Worm (Caenorhabditis elegans) whole organism, L2 larva: ENCODE measurements around the gene C01G10.4.

ENCODE experiments used
- C34F6.9 ChIP-seq: fragments of 150-350 bp; optimal IDR thresholded peaks from 2 replicates; lab custom pipeline; 2014; ENCODE audit warnings: missing biosample characterization, missing genetic modification characterization
- R02D3.7 ChIP-seq: fragments of 150-350 bp; optimal IDR thresholded peaks from 2 replicates; lab custom pipeline; 2014; ENCODE audit warnings: missing biosample characterization, missing genetic modification characterization
- ZK546.5 ChIP-seq: sonication (generic microtip); optimal IDR thresholded peaks from 2 replicates; lab custom pipeline; 2017; ENCODE audit warnings: missing biosample characterization, missing genetic modification characterization
- alr-1 ChIP-seq: fragments of 150-350 bp; optimal IDR thresholded peaks from 2 replicates; lab custom pipeline; 2014; ENCODE audit warnings: missing biosample characterization, missing genetic modification characterization
- ama-1 ChIP-seq: fragments of 150-350 bp; optimal IDR thresholded peaks from 2 replicates; lab custom pipeline; 2018; ENCODE audit warnings: inconsistent platforms
- blmp-1 ChIP-seq: sonication (generic microtip); optimal IDR thresholded peaks from 2 replicates; lab custom pipeline; 2017; ENCODE audit warnings: missing genetic modification characterization, mild to moderate bottlenecking, missing compliant biosample characterization, antibody characterized with exemption, moderate library complexity; ENCODE audit not compliant: insufficient read depth
- ceh-82 ChIP-seq: fragments of 150-350 bp; optimal IDR thresholded peaks from 2 replicates; lab custom pipeline; 2014; ENCODE audit warnings: missing biosample characterization, missing genetic modification characterization
- crh-2 ChIP-seq: sonication (generic microtip); optimal IDR thresholded peaks from 2 replicates; lab custom pipeline; 2017; ENCODE audit warnings: missing biosample characterization, missing genetic modification characterization
- dmd-4 ChIP-seq: sonication (generic microtip); optimal IDR thresholded peaks from 2 replicates; lab custom pipeline; 2017; ENCODE audit warnings: missing biosample characterization, missing genetic modification characterization
- egl-27 ChIP-seq: sonication (generic microtip); optimal IDR thresholded peaks from 3 replicates; lab custom pipeline; 2017; ENCODE audit warnings: missing biosample characterization, missing genetic modification reagents, missing genetic modification characterization
- elt-1 ChIP-seq: fragments of 150-350 bp; optimal IDR thresholded peaks from 2 replicates; lab custom pipeline; 2014; ENCODE audit warnings: missing biosample characterization, missing genetic modification characterization
- elt-3 ChIP-seq: sonication (generic microtip); optimal IDR thresholded peaks from 2 replicates; lab custom pipeline; 2017; ENCODE audit warnings: missing biosample characterization, missing genetic modification characterization
- fos-1 ChIP-seq: fragments of 150-350 bp; optimal IDR thresholded peaks from 2 replicates; lab custom pipeline; 2014; ENCODE audit warnings: missing biosample characterization, missing genetic modification characterization
- gmeb-1 ChIP-seq: fragments of 150-350 bp; optimal IDR thresholded peaks from 2 replicates; lab custom pipeline; 2014; ENCODE audit warnings: missing biosample characterization, missing genetic modification characterization
- lin-11 ChIP-seq: fragments of 150-350 bp; sonication (generic microtip); optimal IDR thresholded peaks from 2 replicates; lab custom pipeline; 2014; ENCODE audit warnings: missing biosample characterization, missing genetic modification characterization, inconsistent platforms, mixed read lengths
- lin-13 ChIP-seq: fragments of 150-350 bp; optimal IDR thresholded peaks from 2 replicates; lab custom pipeline; 2014; ENCODE audit warnings: missing biosample characterization, missing genetic modification reagents, missing genetic modification characterization
- lin-39 ChIP-seq: fragments of 150-350 bp; optimal IDR thresholded peaks from 2 replicates; lab custom pipeline; 2014; ENCODE audit warnings: missing biosample characterization, missing genetic modification reagents, missing genetic modification characterization
- mdl-1 ChIP-seq, 2 experiments: fragments of 150-350 bp in 1 of 2; sonication (generic microtip) in 1 of 2; optimal IDR thresholded peaks; 2 replicates each; lab custom pipeline; 2017; ENCODE audit warnings: missing biosample characterization in 2 of 2, missing genetic modification characterization in 2 of 2
- nhr-10 ChIP-seq: sonication (generic microtip); optimal IDR thresholded peaks from 2 replicates; lab custom pipeline; 2017; ENCODE audit warnings: missing biosample characterization, missing genetic modification characterization
- nhr-11 ChIP-seq: fragments of 150-350 bp; optimal IDR thresholded peaks from 2 replicates; lab custom pipeline; 2014; ENCODE audit warnings: missing biosample characterization, missing genetic modification characterization
- nhr-129 ChIP-seq: fragments of 150-350 bp; optimal IDR thresholded peaks from 2 replicates; lab custom pipeline; 2014; ENCODE audit warnings: missing biosample characterization, missing genetic modification characterization
- nhr-23 ChIP-seq: fragments of 150-350 bp; optimal IDR thresholded peaks from 2 replicates; lab custom pipeline; 2014; ENCODE audit warnings: missing biosample characterization, missing genetic modification reagents, missing genetic modification characterization
- nhr-25 ChIP-seq: fragments of 150-350 bp; sonication (generic microtip); optimal IDR thresholded peaks from 3 replicates; lab custom pipeline; 2014; ENCODE audit warnings: missing biosample characterization, missing genetic modification characterization
- nhr-6 ChIP-seq: fragments of 150-350 bp; optimal IDR thresholded peaks from 2 replicates; lab custom pipeline; 2014; ENCODE audit warnings: missing biosample characterization, missing genetic modification characterization
- nhr-77 ChIP-seq: fragments of 150-350 bp; optimal IDR thresholded peaks from 2 replicates; lab custom pipeline; 2014; ENCODE audit warnings: missing biosample characterization, missing genetic modification characterization
- peb-1 ChIP-seq: fragments of 150-350 bp; optimal IDR thresholded peaks from 2 replicates; lab custom pipeline; 2014; ENCODE audit warnings: missing biosample characterization, missing genetic modification characterization
- sem-4 ChIP-seq: fragments of 150-350 bp; optimal IDR thresholded peaks from 2 replicates; lab custom pipeline; 2014; ENCODE audit warnings: missing biosample characterization, missing genetic modification reagents, missing genetic modification characterization
- skn-1 ChIP-seq: sonication (generic microtip); optimal IDR thresholded peaks from 2 replicates; lab custom pipeline; 2017; ENCODE audit warnings: missing biosample characterization, missing genetic modification characterization
- sma-3 ChIP-seq: sonication (generic microtip); optimal IDR thresholded peaks from 2 replicates; lab custom pipeline; 2016; ENCODE audit warnings: missing genetic modification reagents, missing genetic modification characterization, missing compliant biosample characterization
- snpc-4 ChIP-seq: fragments of 150-350 bp; optimal IDR thresholded peaks from 2 replicates; lab custom pipeline; 2014; ENCODE audit warnings: missing biosample characterization, missing genetic modification characterization
- unc-55 ChIP-seq: fragments of 150-350 bp; sonication (generic microtip); optimal IDR thresholded peaks from 3 replicates; lab custom pipeline; 2014; ENCODE audit warnings: missing biosample characterization, missing genetic modification reagents, missing genetic modification characterization
- unc-62 ChIP-seq: fragments of 150-350 bp; optimal IDR thresholded peaks from 2 replicates; lab custom pipeline; 2014; ENCODE audit warnings: missing biosample characterization, missing genetic modification reagents, missing genetic modification characterization
- zag-1 ChIP-seq: fragments of 150-350 bp; optimal IDR thresholded peaks from 2 replicates; lab custom pipeline; 2014; ENCODE audit warnings: missing biosample characterization, missing genetic modification characterization
- ztf-1 ChIP-seq: fragments of 200-800 bp; sonication (Bioruptor generic); conservative IDR thresholded peaks from 2 replicates; pipeline ENCODE4 v1.3.6; 2022; ENCODE audit warnings: missing genetic modification characterization, missing compliant biosample characterization
- ztf-11 ChIP-seq: sonication (generic microtip); optimal IDR thresholded peaks from 2 replicates; lab custom pipeline; 2017; ENCODE audit warnings: missing biosample characterization, missing genetic modification characterization

Gene C01G10.4

ce11 chrV:15057724-15058123 lies 31.8 kb upstream of the C01G10.4 start:
- TF ChIP-seq elt-3: no peak
- TF ChIP-seq nhr-25 (tag; lab: Kevin White, UChicago): no peak
- no peak for TF ChIP-seq lin-39
- TF ChIP-seq nhr-77 (tag; lab: Kevin White, UChicago): no peak
- TF ChIP-seq ZK546.5: no peak
- no peak for TF ChIP-seq fos-1 (tag; lab: Kevin White, UChicago)

DNA sequence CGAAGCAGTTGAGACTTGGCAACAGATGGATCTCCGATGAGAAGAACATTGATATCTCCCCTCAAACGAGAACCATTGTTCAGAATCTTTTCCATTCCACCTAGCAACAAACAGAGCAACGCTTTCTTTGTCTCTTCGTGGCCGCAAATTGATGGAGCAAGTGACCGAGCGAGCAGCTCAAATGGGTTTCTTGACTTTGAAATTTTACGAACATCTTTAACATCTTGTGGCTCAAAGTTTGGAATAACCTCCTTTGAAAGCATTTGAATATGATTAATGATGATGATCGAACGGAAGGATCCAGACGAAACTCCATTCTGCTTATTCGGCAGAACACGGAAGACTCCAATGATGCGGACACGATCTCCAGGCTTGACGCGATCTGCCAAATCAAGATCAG lies 31.1 kb upstream of the C01G10.4 start:
- no peak for TF ChIP-seq peb-1 (tag; lab: Kevin White, UChicago)
- no peak for TF ChIP-seq ztf-11 (tag; lab: Kevin White, UChicago)
- no peak for TF ChIP-seq R02D3.7 (tag; lab: Kevin White, UChicago)
- TF ChIP-seq skn-1 (tag; lab: Kevin White, UChicago): no peak
- no peak for TF ChIP-seq nhr-25 (tag; lab: Kevin White, UChicago)
- TF ChIP-seq ama-1 (lab: Kevin White, UChicago): no peak
- no peak for TF ChIP-seq nhr-11 (tag; lab: Kevin White, UChicago)
- no peak for TF ChIP-seq C34F6.9 (tag; lab: Kevin White, UChicago)
- no peak for TF ChIP-seq blmp-1
- TF ChIP-seq lin-11 (tag; lab: Kevin White, UChicago): no peak
- no peak for TF ChIP-seq sem-4 (tag; lab: Kevin White, UChicago)
- TF ChIP-seq nhr-6 (tag; lab: Kevin White, UChicago): no peak
- TF ChIP-seq fos-1 (tag; lab: Kevin White, UChicago): no peak
- no peak for TF ChIP-seq unc-55 (GFP tag; lab: Kevin White, UChicago)
- TF ChIP-seq unc-62 (GFP tag; lab: Kevin White, UChicago): no peak

- TF ChIP-seq elt-1 (tag; lab: Kevin White, UChicago) (no peak), sem-4 (tag; lab: Kevin White, UChicago) (no peak), lin-11 (tag; lab: Kevin White, UChicago) (no peak), alr-1 (tag; lab: Kevin White, UChicago) (no peak), egl-27 (no peak), ceh-82 (tag; lab: Kevin White, UChicago) (no peak), nhr-25 (tag; lab: Kevin White, UChicago) (no peak), mdl-1 (tag; optimal IDR thresholded peaks at IDR 0.05; lab: Kevin White, UChicago) (no peak), crh-2 (tag; lab: Kevin White, UChicago) (no peak), gmeb-1 (tag; lab: Kevin White, UChicago) (no peak), lin-13 (GFP tag; lab: Kevin White, UChicago) (no peak), sma-3 (GFP tag; lab: Kevin White, UChicago) (no peak), peb-1 (tag; lab: Kevin White, UChicago) (no peak), ama-1 (lab: Kevin White, UChicago) (no peak), snpc-4 (tag; lab: Kevin White, UChicago) (no peak), nhr-77 (tag; lab: Kevin White, UChicago) (no peak), nhr-11 (tag; lab: Kevin White, UChicago) (no peak)
Observed at ce11 chrV:15058965-15059364, 30.6 kb upstream of the C01G10.4 start.

ce11 chrV:15059534-15059933 lies 30.0 kb upstream of the C01G10.4 start, which contains the start of the genes mcm-3 and C25D7.15:
Gene mcm-3 (minus strand): TSS chrV:15059599.
Gene C25D7.15 (plus strand): TSS chrV:15059808.
- TF ChIP-seq nhr-129 (peak; percentile 36), gmeb-1 (tag; lab: Kevin White, UChicago) (peak; percentile 75), ztf-11 (tag; lab: Kevin White, UChicago) (no peak), C34F6.9 (tag; lab: Kevin White, UChicago) (peak; percentile 39)

ce11 chrV:15060595-15060994 lies 28.9 kb upstream of the C01G10.4 start:
- TF ChIP-seq dmd-4 (tag; lab: Kevin White, UChicago): no peak
- TF ChIP-seq ceh-82 (tag; lab: Kevin White, UChicago): no peak
- TF ChIP-seq elt-3: no peak
- TF ChIP-seq nhr-23 (tag; lab: Kevin White, UChicago): no peak
- no peak for TF ChIP-seq nhr-11 (tag; lab: Kevin White, UChicago)
- TF ChIP-seq mdl-1 (tag; optimal IDR thresholded peaks at IDR 0.05; lab: Kevin White, UChicago): no peak
- no peak for TF ChIP-seq gmeb-1 (tag; lab: Kevin White, UChicago)
- TF ChIP-seq zag-1: no peak
- TF ChIP-seq ztf-11 (tag; lab: Kevin White, UChicago): no peak
- TF ChIP-seq ztf-1: no peak
- no peak for TF ChIP-seq R02D3.7 (tag; lab: Kevin White, UChicago)
- no peak for TF ChIP-seq elt-1 (tag; lab: Kevin White, UChicago)
- TF ChIP-seq skn-1 (tag; lab: Kevin White, UChicago): no peak
- TF ChIP-seq fos-1 (tag; lab: Kevin White, UChicago): no peak
- TF ChIP-seq alr-1 (tag; lab: Kevin White, UChicago): no peak
- no peak for TF ChIP-seq ZK546.5
- TF ChIP-seq nhr-10 (tag; lab: Kevin White, UChicago): no peak
